Worm (Caenorhabditis elegans) whole organism, mixed stage, embryonic: ENCODE results near the gene str-92.

Experiments
- M03D4.4 ChIP-seq: sonication (generic microtip); optimal IDR thresholded peaks from 2 replicates; lab custom pipeline; 2017; ENCODE audit warnings: mild to moderate bottlenecking, missing genetic modification characterization, missing compliant biosample characterization
- bed-3 ChIP-seq: fragments of 200-800 bp; sonication (Bioruptor generic); optimal IDR thresholded peaks from 3 replicates; lab custom pipeline; 2018; ENCODE audit warnings: mild to moderate bottlenecking, missing genetic modification characterization, moderate library complexity, missing compliant biosample characterization
- ceh-39 ChIP-seq: fragments of 150-350 bp; optimal IDR thresholded peaks from 2 replicates; lab custom pipeline; 2014; ENCODE audit warnings: missing biosample characterization, missing genetic modification characterization
- ceh-43 ChIP-seq: fragments of 200-800 bp; sonication (Bioruptor generic); optimal IDR thresholded peaks from 2 replicates; lab custom pipeline; 2018; ENCODE audit warnings: mild to moderate bottlenecking, missing genetic modification characterization, moderate library complexity, missing compliant biosample characterization
- ceh-83 ChIP-seq: fragments of 200-800 bp; sonication (Bioruptor generic); optimal IDR thresholded peaks from 2 replicates; lab custom pipeline; 2018; ENCODE audit warnings: mild to moderate bottlenecking, missing genetic modification characterization, missing compliant biosample characterization
- drap-1 ChIP-seq: fragments of 200-800 bp; sonication (Bioruptor generic); optimal IDR thresholded peaks from 3 replicates; lab custom pipeline; 2018; ENCODE audit warnings: mild to moderate bottlenecking, missing genetic modification characterization, missing compliant biosample characterization
- elt-1 ChIP-seq: sonication (generic microtip); optimal IDR thresholded peaks from 2 replicates; lab custom pipeline; 2017; ENCODE audit warnings: missing genetic modification characterization, mild to moderate bottlenecking, missing compliant biosample characterization, antibody characterized with exemption, moderate library complexity, borderline replicate concordance; ENCODE audit not compliant: insufficient read depth
- elt-3 ChIP-seq: fragments of 150-350 bp; optimal IDR thresholded peaks from 2 replicates; lab custom pipeline; 2014; ENCODE audit warnings: missing biosample characterization, missing genetic modification characterization
- flh-1 ChIP-seq: fragments of 200-800 bp; sonication (Bioruptor generic); optimal IDR thresholded peaks from 2 replicates; lab custom pipeline; 2018; ENCODE audit warnings: mild to moderate bottlenecking, missing genetic modification characterization, moderate library complexity, missing compliant biosample characterization
- ham-2 ChIP-seq: fragments of 200-800 bp; sonication (Bioruptor generic); optimal IDR thresholded peaks from 2 replicates; lab custom pipeline; 2018; ENCODE audit warnings: mild to moderate bottlenecking, missing genetic modification characterization, missing compliant biosample characterization
- hlh-1 ChIP-seq: fragments of 150-350 bp; optimal IDR thresholded peaks from 2 replicates; lab custom pipeline; 2014; ENCODE audit warnings: missing biosample characterization, missing genetic modification reagents, missing genetic modification characterization
- lin-13 ChIP-seq: fragments of 150-350 bp; optimal IDR thresholded peaks from 2 replicates; lab custom pipeline; 2014; ENCODE audit warnings: missing biosample characterization, missing genetic modification characterization
- lsy-2 ChIP-seq: fragments of 150-350 bp; optimal IDR thresholded peaks from 2 replicates; lab custom pipeline; 2014; ENCODE audit warnings: missing biosample characterization, missing genetic modification characterization
- mab-5 ChIP-seq: fragments of 150-350 bp; optimal IDR thresholded peaks from 2 replicates; lab custom pipeline; 2014; ENCODE audit warnings: missing biosample characterization, missing genetic modification characterization
- mep-1 ChIP-seq: fragments of 150-350 bp; optimal IDR thresholded peaks from 2 replicates; lab custom pipeline; 2017; ENCODE audit warnings: missing biosample characterization, missing genetic modification reagents, missing genetic modification characterization, inconsistent platforms
- mls-2 ChIP-seq: sonication (generic microtip); optimal IDR thresholded peaks from 2 replicates; lab custom pipeline; 2016; ENCODE audit warnings: mild to moderate bottlenecking, missing genetic modification characterization, moderate library complexity, missing compliant biosample characterization
- nhr-12 ChIP-seq: fragments of 150-350 bp; optimal IDR thresholded peaks from 2 replicates; lab custom pipeline; 2014; ENCODE audit warnings: missing biosample characterization, missing genetic modification characterization
- nhr-2 ChIP-seq: fragments of 150-350 bp; optimal IDR thresholded peaks from 2 replicates; lab custom pipeline; 2014; ENCODE audit warnings: missing biosample characterization, missing genetic modification characterization
- nhr-237 ChIP-seq: fragments of 150-350 bp; optimal IDR thresholded peaks from 2 replicates; lab custom pipeline; 2014; ENCODE audit warnings: missing biosample characterization, missing genetic modification characterization
- nhr-28 ChIP-seq: fragments of 150-350 bp; optimal IDR thresholded peaks from 2 replicates; lab custom pipeline; 2014; ENCODE audit warnings: missing biosample characterization, missing genetic modification characterization
- nhr-76 ChIP-seq: sonication (generic microtip); optimal IDR thresholded peaks from 2 replicates; lab custom pipeline; 2017; ENCODE audit warnings: missing biosample characterization, missing genetic modification characterization
- pha-4 ChIP-seq: fragments of 150-350 bp; optimal IDR thresholded peaks from 2 replicates; lab custom pipeline; 2018; ENCODE audit warnings: missing biosample characterization, missing genetic modification reagents, missing genetic modification characterization
- sem-2 ChIP-seq: fragments of 200-800 bp; sonication (Bioruptor generic); optimal IDR thresholded peaks from 2 replicates; lab custom pipeline; 2018; ENCODE audit warnings: mild to moderate bottlenecking, missing genetic modification characterization, missing compliant biosample characterization
- snpc-4 ChIP-seq: fragments of 150-350 bp; optimal IDR thresholded peaks from 2 replicates; lab custom pipeline; 2014; ENCODE audit warnings: missing biosample characterization, missing genetic modification characterization
- sptf-1 ChIP-seq: sonication (generic microtip); optimal IDR thresholded peaks from 2 replicates; lab custom pipeline; 2017; ENCODE audit warnings: mild to moderate bottlenecking, missing genetic modification characterization, moderate library complexity, missing compliant biosample characterization
- tbx-8 ChIP-seq: fragments of 200-800 bp; sonication (Bioruptor generic); optimal IDR thresholded peaks from 2 replicates; lab custom pipeline; 2018; ENCODE audit warnings: mild to moderate bottlenecking, missing genetic modification characterization, moderate library complexity, missing compliant biosample characterization
- unc-120 ChIP-seq: sonication (generic microtip); optimal IDR thresholded peaks from 2 replicates; lab custom pipeline; 2017; ENCODE audit warnings: missing genetic modification characterization, missing compliant biosample characterization; ENCODE audit not compliant: poor library complexity, severe bottlenecking
- unc-39 ChIP-seq: fragments of 150-350 bp; optimal IDR thresholded peaks from 2 replicates; lab custom pipeline; 2014; ENCODE audit warnings: missing biosample characterization, missing genetic modification characterization
- unc-62 ChIP-seq: fragments of 150-350 bp; optimal IDR thresholded peaks from 2 replicates; lab custom pipeline; 2014; ENCODE audit warnings: missing biosample characterization, missing genetic modification reagents, missing genetic modification characterization
- zip-8 ChIP-seq: fragments of 150-350 bp; optimal IDR thresholded peaks from 2 replicates; lab custom pipeline; 2014; ENCODE audit warnings: missing biosample characterization, missing genetic modification characterization
- ztf-11 ChIP-seq: fragments of 150-350 bp; optimal IDR thresholded peaks from 2 replicates; lab custom pipeline; 2014; ENCODE audit warnings: missing biosample characterization, missing genetic modification characterization

Gene str-92

ce11 chrV:17695802-17696201, 19.3 kb upstream of the str-92 start, which contains the start of gene Y26G10.1:
TSS of gene Y26G10.1 (minus strand) at chrV:17695902.
- TF ChIP-seq nhr-28 = no peak
- TF ChIP-seq mep-1 (tag; lab: Kevin White, UChicago) = no peak
- no peak for TF ChIP-seq unc-39 (tag; lab: Kevin White, UChicago)
- TF ChIP-seq hlh-1 (tag; lab: Kevin White, UChicago) = no peak
- no peak for TF ChIP-seq elt-1 (tag; lab: Kevin White, UChicago)
- no peak for TF ChIP-seq nhr-76 (tag; lab: Kevin White, UChicago)
- TF ChIP-seq zip-8 (tag; lab: Kevin White, UChicago) = no peak
- TF ChIP-seq pha-4 (tag; lab: Kevin White, UChicago) = no peak
- no peak for TF ChIP-seq lsy-2
- TF ChIP-seq sptf-1 = no peak
- TF ChIP-seq flh-1 = no peak
- no peak for TF ChIP-seq mab-5 (tag; lab: Kevin White, UChicago)
- TF ChIP-seq unc-120 = no peak
- no peak for TF ChIP-seq snpc-4 (tag; lab: Kevin White, UChicago)
- TF ChIP-seq ceh-39 = no peak
- TF ChIP-seq nhr-12 = no peak
- no peak for TF ChIP-seq lin-13 (tag; lab: Kevin White, UChicago)
- TF ChIP-seq ham-2 = no peak
- TF ChIP-seq, all 35 proteins: peak for 0

- TF ChIP-seq tbx-8 (GFP tag; lab: Kevin White, UChicago) = no peak
- no peak for TF ChIP-seq mep-1 (tag; lab: Kevin White, UChicago)
These were observed 17.8 kb upstream of the str-92 start for ce11 chrV:17694260-17694659.

ce11 chrV:17690922-17691321, 14.5 kb upstream of the str-92 start, which contains the start of gene F59A1.13:
TSS of gene F59A1.13 (minus strand) at chrV:17691022.
- TF ChIP-seq zip-8 (tag; lab: Kevin White, UChicago) (peak; percentile 24), ceh-43 (GFP tag; lab: Kevin White, UChicago) (no peak)

- TF ChIP-seq zip-8 (tag; lab: Kevin White, UChicago) (no peak), pha-4 (tag; lab: Kevin White, UChicago) (no peak), ham-2 (no peak), mab-5 (tag; lab: Kevin White, UChicago) (no peak), ceh-83 (GFP tag; lab: Kevin White, UChicago) (no peak), mep-1 (tag; lab: Kevin White, UChicago) (no peak), nhr-237 (no peak), drap-1 (no peak), snpc-4 (tag; lab: Kevin White, UChicago) (no peak), nhr-76 (tag; lab: Kevin White, UChicago) (no peak), flh-1 (no peak), unc-62 (GFP tag; lab: Kevin White, UChicago) (no peak), mls-2 (tag; lab: Kevin White, UChicago) (no peak), unc-120 (no peak), elt-3 (tag; lab: Kevin White, UChicago) (no peak), nhr-28 (no peak)
These were observed 10.4 kb upstream of the str-92 start, which contains the start of gene F59A1.18 for ce11 chrV:17686852-17687251. TSS of gene F59A1.18 (minus strand) at chrV:17686952.

- TF ChIP-seq nhr-2 (tag; lab: Kevin White, UChicago) = no peak
- TF ChIP-seq sem-2 (GFP tag; lab: Kevin White, UChicago) = no peak
- TF ChIP-seq ceh-83 (GFP tag; lab: Kevin White, UChicago) = no peak
- TF ChIP-seq sptf-1 = no peak
- TF ChIP-seq snpc-4 (tag; lab: Kevin White, UChicago) = no peak
- no peak for TF ChIP-seq tbx-8 (GFP tag; lab: Kevin White, UChicago)
- no peak for TF ChIP-seq mep-1 (tag; lab: Kevin White, UChicago)
- no peak for TF ChIP-seq unc-62 (GFP tag; lab: Kevin White, UChicago)
- no peak for TF ChIP-seq ceh-39
- no peak for TF ChIP-seq bed-3
- TF ChIP-seq flh-1 = no peak
- no peak for TF ChIP-seq mls-2 (tag; lab: Kevin White, UChicago)
- TF ChIP-seq lsy-2 = no peak
- no peak for TF ChIP-seq nhr-76 (tag; lab: Kevin White, UChicago)
- no peak for TF ChIP-seq drap-1
- TF ChIP-seq elt-1 (tag; lab: Kevin White, UChicago) = no peak
These were observed 8.4 kb upstream of the str-92 start, which contains the start of the genes F59A1.16 and F59A1.6 for ce11 chrV:17684857-17685256. TSS of gene F59A1.16 (minus strand) at chrV:17684957. TSS of gene F59A1.6 (plus strand) at chrV:17685141.

- TF ChIP-seq M03D4.4 (no peak), pha-4 (tag; lab: Kevin White, UChicago) (no peak), unc-120 (no peak), ceh-39 (no peak), nhr-76 (tag; lab: Kevin White, UChicago) (no peak), mep-1 (tag; lab: Kevin White, UChicago) (no peak), ztf-11 (tag; lab: Kevin White, UChicago) (no peak), nhr-237 (no peak), unc-62 (GFP tag; lab: Kevin White, UChicago) (no peak), flh-1 (no peak), hlh-1 (tag; lab: Kevin White, UChicago) (no peak), bed-3 (no peak), nhr-28 (no peak)
These were observed 7.3 kb upstream of the str-92 start, which contains the start of gene F59A1.15 for ce11 chrV:17683763-17684162. TSS of gene F59A1.15 (minus strand) at chrV:17683863.
